Fruit fly (Drosophila melanogaster): ENCODE results near the gene CG13855.

CG13855 gene

dm6 chr3R:22356464-22357410 is 49.0 kb upstream of the CG13855 start, which contains the start of gene Sar1 (continued):
- TF ChIP-seq sc (optimal IDR thresholded peaks at IDR 0.05), result no peak
- TF ChIP-seq sc (GFP tag; optimal IDR thresholded peaks at IDR 0.05), result no peak
- no peak for TF ChIP-seq CkIIα-i1 (GFP tag; IDR thresholded peaks at IDR 0.05)
- no peak for TF ChIP-seq Mrtf (GFP tag; IDR thresholded peaks at IDR 0.05)
- TF ChIP-seq CG8359 (GFP tag; optimal IDR thresholded peaks at IDR 0.05; ENCODE audit: borderline replicate concordance), result no peak
- TF ChIP-seq Dll (GFP tag; IDR thresholded peaks at IDR 0.05; ENCODE audit: partially characterized antibody), result peak; percentile 95
- no peak for TF ChIP-seq vfl (GFP tag; optimal IDR thresholded peaks at IDR 0.05)
- TF ChIP-seq CG3407 (GFP tag; optimal IDR thresholded peaks at IDR 0.05), result no peak
- no peak for TF ChIP-seq CG30431 (GFP tag; optimal IDR thresholded peaks at IDR 0.05)
- TF ChIP-seq CG5180 (GFP tag; optimal IDR thresholded peaks at IDR 0.05), result no peak
- TF ChIP-seq Ets65A (GFP tag), result peak; percentile 95
- TF ChIP-seq nerfin-1 (tag; optimal IDR thresholded peaks at IDR 0.05), result peak; percentile 31
- peak; percentile 86 for TF ChIP-seq MESR4 (GFP tag; optimal IDR thresholded peaks at IDR 0.05)
- TF ChIP-seq CG42726 (GFP tag; IDR thresholded peaks at IDR 0.05; ENCODE audit: partially characterized antibody), result peak; percentile 96
- no peak for TF ChIP-seq fd96Cb (tag; optimal IDR thresholded peaks at IDR 0.05)
- no peak for TF ChIP-seq Poxn (GFP tag; IDR thresholded peaks at IDR 0.05)
- no peak for TF ChIP-seq Bdp1 (GFP tag; optimal IDR thresholded peaks at IDR 0.05)
- no peak for TF ChIP-seq CG3726 (GFP tag; IDR thresholded peaks at IDR 0.05)
- no peak for TF ChIP-seq ara (GFP tag; IDR thresholded peaks at IDR 0.05)
- no peak for TF ChIP-seq CG15011 (GFP tag; optimal IDR thresholded peaks at IDR 0.05)
- TF ChIP-seq ash1 (GFP tag; optimal IDR thresholded peaks at IDR 0.05), result no peak
- peak; percentile 23 for TF ChIP-seq HLH54F (GFP tag; optimal IDR thresholded peaks at IDR 0.05)
- TF ChIP-seq pho (GFP tag; optimal IDR thresholded peaks at IDR 0.05), result peak; percentile 72
- no peak for TF ChIP-seq CG3838 (GFP tag; optimal IDR thresholded peaks at IDR 0.05)
- TF ChIP-seq CG2199 (GFP tag; IDR thresholded peaks at IDR 0.05), result no peak
- TF ChIP-seq gcm2 (GFP tag; optimal IDR thresholded peaks at IDR 0.05), result no peak
- TF ChIP-seq Tbp (GFP tag; optimal IDR thresholded peaks at IDR 0.05), result no peak
- TF ChIP-seq Side (GFP tag; optimal IDR thresholded peaks at IDR 0.05), result no peak
- peak; percentile 8 for TF ChIP-seq CG12942 (GFP tag; optimal IDR thresholded peaks at IDR 0.05)
- TF ChIP-seq CG12104 (GFP tag; optimal IDR thresholded peaks at IDR 0.05), result no peak
- TF ChIP-seq CG7839 (tag; optimal IDR thresholded peaks at IDR 0.05), result peak; percentile 24
- no peak for TF ChIP-seq CG4328 (GFP tag; optimal IDR thresholded peaks at IDR 0.05)
- TF ChIP-seq twi (tag; optimal IDR thresholded peaks at IDR 0.05), result no peak
- no peak; the same call in 2 of the 3 replicates for TF ChIP-seq z (GFP tag; IDR thresholded peaks at IDR 0.05)
- peak; percentile 70 for TF ChIP-seq jumu (GFP tag; optimal IDR thresholded peaks at IDR 0.05)
- no peak for TF ChIP-seq CG15696 (tag; optimal IDR thresholded peaks at IDR 0.05)
- no peak for TF ChIP-seq CG6654 (GFP tag; optimal IDR thresholded peaks at IDR 0.05)
- no peak for TF ChIP-seq fd3F (GFP tag; optimal IDR thresholded peaks at IDR 0.05)
- TF ChIP-seq cato (GFP tag; optimal IDR thresholded peaks at IDR 0.05; ENCODE audit: borderline replicate concordance), result no peak
- no peak for TF ChIP-seq Lim3 (GFP tag; IDR thresholded peaks at IDR 0.05)
- TF ChIP-seq CG14667 (GFP tag; IDR thresholded peaks at IDR 0.05), result no peak
- TF ChIP-seq btn (GFP tag; optimal IDR thresholded peaks at IDR 0.05), result no peak
- TF ChIP-seq ems (GFP tag; optimal IDR thresholded peaks at IDR 0.05), result no peak
- no peak for TF ChIP-seq D19A (tag; optimal IDR thresholded peaks at IDR 0.05)
- no peak for TF ChIP-seq crc (GFP tag; optimal IDR thresholded peaks at IDR 0.05)
- peak; percentile 61 for TF ChIP-seq NFAT (GFP tag; IDR thresholded peaks at IDR 0.05)
- peak; percentile 89 for TF ChIP-seq trem (tag; optimal IDR thresholded peaks at IDR 0.05)
- no peak for TF ChIP-seq jigr1 (GFP tag; IDR thresholded peaks at IDR 0.05)
- TF ChIP-seq ttk (GFP tag; IDR thresholded peaks at IDR 0.05), result no peak
- TF ChIP-seq Chrac-16 (GFP tag; optimal IDR thresholded peaks at IDR 0.05), result no peak
